Worm (Caenorhabditis elegans) whole organism, young adult: ENCODE data around the gene R52.5.

Experiments used
- C06A6.2 ChIP-seq: fragments of 200-800 bp; sonication (Bioruptor generic); conservative IDR thresholded peaks from 2 replicates; pipeline ENCODE4 v1.3.6; 2022; ENCODE audit warnings: missing genetic modification characterization, missing compliant biosample characterization
- D2030.7 ChIP-seq: fragments of 200-800 bp; sonication (Bioruptor generic); IDR thresholded peaks from 2 replicates; pipeline ENCODE4 v1.3.6; 2022; ENCODE audit warnings: missing genetic modification reagents, missing genetic modification characterization, missing compliant biosample characterization
- F33H1.4 ChIP-seq: fragments of 200-800 bp; sonication (Bioruptor generic); IDR thresholded peaks from 2 replicates; pipeline ENCODE4 v1.3.6; 2022; ENCODE audit warnings: missing genetic modification reagents, missing genetic modification characterization, missing compliant biosample characterization
- F37B4.10 ChIP-seq: fragments of 200-800 bp; sonication (Bioruptor generic); IDR thresholded peaks from 2 replicates; pipeline ENCODE4 v1.3.6; 2022; ENCODE audit warnings: missing genetic modification characterization, missing compliant biosample characterization
- F57A8.1 ChIP-seq: fragments of 200-800 bp; sonication (Bioruptor generic); optimal IDR thresholded peaks from 2 replicates; lab custom pipeline; 2018; ENCODE audit warnings: mild to moderate bottlenecking, missing genetic modification characterization, moderate library complexity, missing compliant biosample characterization
- K11D2.4 ChIP-seq: fragments of 200-800 bp; sonication (Bioruptor generic); IDR thresholded peaks from 2 replicates; pipeline ENCODE4 v1.3.6; 2022; ENCODE audit warnings: missing genetic modification reagents, missing genetic modification characterization, missing compliant biosample characterization
- T07F8.4 ChIP-seq: sonication (generic microtip); optimal IDR thresholded peaks from 2 replicates; lab custom pipeline; 2016; ENCODE audit warnings: mild to moderate bottlenecking, missing genetic modification characterization, moderate library complexity, missing compliant biosample characterization
- Y53G8AR.9 ChIP-seq: fragments of 200-800 bp; sonication (Bioruptor generic); conservative IDR thresholded peaks from 2 replicates; pipeline ENCODE4 v1.3.6; 2022; ENCODE audit warnings: missing genetic modification reagents, missing genetic modification characterization, missing compliant biosample characterization
- attf-5 ChIP-seq: fragments of 200-800 bp; sonication (Bioruptor generic); optimal IDR thresholded peaks from 2 replicates; lab custom pipeline; 2018; ENCODE audit warnings: mild to moderate bottlenecking, missing genetic modification characterization, missing compliant biosample characterization
- bed-2 ChIP-seq: fragments of 200-800 bp; sonication (Bioruptor generic); IDR thresholded peaks from 2 replicates; pipeline ENCODE4 v1.3.6; 2022; ENCODE audit warnings: missing genetic modification reagents, missing genetic modification characterization, missing compliant biosample characterization
- chd-7 ChIP-seq: sonication (generic microtip); optimal IDR thresholded peaks from 2 replicates; lab custom pipeline; 2016; ENCODE audit warnings: mild to moderate bottlenecking, missing genetic modification characterization, moderate library complexity, missing compliant biosample characterization
- die-1 ChIP-seq: sonication (generic microtip); optimal IDR thresholded peaks from 2 replicates; lab custom pipeline; 2016; ENCODE audit warnings: missing genotype, mild to moderate bottlenecking, missing genetic modification characterization, missing compliant biosample characterization
- egl-44 ChIP-seq: fragments of 200-800 bp; sonication (Bioruptor generic); IDR thresholded peaks from 2 replicates; pipeline ENCODE4 v1.3.6; 2022; ENCODE audit warnings: missing genetic modification reagents, missing genetic modification characterization, missing compliant biosample characterization
- ets-4 ChIP-seq: fragments of 200-800 bp; sonication (Bioruptor generic); optimal IDR thresholded peaks from 2 replicates; lab custom pipeline; 2018; ENCODE audit warnings: mild to moderate bottlenecking, missing genetic modification characterization, missing compliant biosample characterization
- hlh-12 ChIP-seq: sonication (generic microtip); optimal IDR thresholded peaks from 2 replicates; lab custom pipeline; 2016; ENCODE audit warnings: missing genetic modification characterization, missing compliant biosample characterization
- hlh-26 ChIP-seq: fragments of 200-800 bp; sonication (Bioruptor generic); conservative IDR thresholded peaks from 2 replicates; pipeline ENCODE4 v1.3.6; 2022; ENCODE audit warnings: missing genetic modification reagents, missing genetic modification characterization, missing compliant biosample characterization
- lin-54 ChIP-seq: fragments of 200-800 bp; sonication (Bioruptor generic); optimal IDR thresholded peaks from 2 replicates; lab custom pipeline; 2018; ENCODE audit warnings: mild to moderate bottlenecking, missing genetic modification characterization, missing compliant biosample characterization
- lsy-27 ChIP-seq: sonication (generic microtip); optimal IDR thresholded peaks from 2 replicates; lab custom pipeline; 2017; ENCODE audit warnings: missing genetic modification characterization, mild to moderate bottlenecking, missing compliant biosample characterization, antibody characterized with exemption, missing genotype, borderline replicate concordance; ENCODE audit not compliant: insufficient read depth
- madf-10 ChIP-seq: sonication (generic microtip); optimal IDR thresholded peaks from 2 replicates; lab custom pipeline; 2016; ENCODE audit warnings: mild to moderate bottlenecking, missing genetic modification characterization, missing compliant biosample characterization
- madf-3 ChIP-seq: fragments of 200-800 bp; sonication (Bioruptor generic); IDR thresholded peaks from 2 replicates; pipeline ENCODE4 v1.3.6; 2022; ENCODE audit warnings: missing genetic modification reagents, missing genetic modification characterization, missing compliant biosample characterization
- mel-28 ChIP-seq: sonication (generic microtip); optimal IDR thresholded peaks from 2 replicates; lab custom pipeline; 2016; ENCODE audit warnings: borderline replicate concordance, mild to moderate bottlenecking, missing genetic modification characterization, missing compliant biosample characterization
- mes-4 ChIP-seq: sonication (generic microtip); optimal IDR thresholded peaks from 2 replicates; lab custom pipeline; 2016; ENCODE audit warnings: missing genotype, missing genetic modification characterization, missing compliant biosample characterization
- mxl-1 ChIP-seq: sonication (generic microtip); optimal IDR thresholded peaks from 2 replicates; lab custom pipeline; 2016; ENCODE audit warnings: missing genetic modification characterization, missing compliant biosample characterization
- nfya-1 ChIP-seq: sonication (generic microtip); optimal IDR thresholded peaks from 2 replicates; lab custom pipeline; 2017; ENCODE audit warnings: antibody characterized with exemption, missing compliant biosample characterization, missing genetic modification characterization, borderline replicate concordance; ENCODE audit not compliant: insufficient read depth
- repo-1 ChIP-seq: sonication (generic microtip); optimal IDR thresholded peaks from 2 replicates; lab custom pipeline; 2017; ENCODE audit warnings: mild to moderate bottlenecking, missing genetic modification characterization, missing compliant biosample characterization
- snpc-1.1 ChIP-seq: sonication (generic microtip); optimal IDR thresholded peaks from 2 replicates; lab custom pipeline; 2017; ENCODE audit warnings: missing genetic modification characterization, mild to moderate bottlenecking, missing compliant biosample characterization, antibody characterized with exemption, moderate library complexity, missing genotype, missing genetic modification reagents; ENCODE audit not compliant: insufficient read depth
- snpc-1.3 ChIP-seq: sonication (generic microtip); optimal IDR thresholded peaks from 2 replicates; lab custom pipeline; 2017; ENCODE audit warnings: missing genetic modification characterization, mild to moderate bottlenecking, missing compliant biosample characterization, antibody characterized with exemption, moderate library complexity, missing genotype, missing genetic modification reagents; ENCODE audit not compliant: insufficient read depth
- snpc-3.4 ChIP-seq: sonication (generic microtip); optimal IDR thresholded peaks from 2 replicates; lab custom pipeline; 2017; ENCODE audit warnings: missing genetic modification characterization, mild to moderate bottlenecking, missing compliant biosample characterization, antibody characterized with exemption, moderate library complexity, missing genotype, missing genetic modification reagents
- snpc-4 ChIP-seq, 5 experiments: fragments of 150-350 bp in 1 of 5; sonication (generic microtip) in 4 of 5; optimal IDR thresholded peaks; 2 replicates each; lab custom pipeline; 2014 to 2018; ENCODE audit warnings: missing genetic modification characterization in 5 of 5, missing biosample characterization in 3 of 5, antibody characterized with exemption in 2 of 5, mild to moderate bottlenecking in 2 of 5, missing compliant biosample characterization in 2 of 5, missing genotype in 2 of 5, moderate library complexity in 2 of 5, missing genetic modification reagents in 1 of 5
- unc-130 ChIP-seq: sonication (generic microtip); optimal IDR thresholded peaks from 2 replicates; lab custom pipeline; 2016; ENCODE audit warnings: missing genetic modification reagents, missing genetic modification characterization, missing compliant biosample characterization
- zfh-2 ChIP-seq: fragments of 200-800 bp; sonication (Bioruptor generic); conservative IDR thresholded peaks from 2 replicates; pipeline ENCODE4 v1.3.6; 2022; ENCODE audit warnings: missing genetic modification reagents, missing genetic modification characterization, missing compliant biosample characterization
- zim-3 ChIP-seq: sonication (generic microtip); optimal IDR thresholded peaks from 2 replicates; lab custom pipeline; 2017; ENCODE audit warnings: mild to moderate bottlenecking, missing genetic modification characterization, moderate library complexity, missing compliant biosample characterization
- ztf-25 ChIP-seq: fragments of 200-800 bp; sonication (Bioruptor generic); IDR thresholded peaks from 2 replicates; pipeline ENCODE4 v1.3.6; 2022; ENCODE audit warnings: missing genetic modification reagents, missing genetic modification characterization, missing compliant biosample characterization

The R52.5 gene

DNA sequence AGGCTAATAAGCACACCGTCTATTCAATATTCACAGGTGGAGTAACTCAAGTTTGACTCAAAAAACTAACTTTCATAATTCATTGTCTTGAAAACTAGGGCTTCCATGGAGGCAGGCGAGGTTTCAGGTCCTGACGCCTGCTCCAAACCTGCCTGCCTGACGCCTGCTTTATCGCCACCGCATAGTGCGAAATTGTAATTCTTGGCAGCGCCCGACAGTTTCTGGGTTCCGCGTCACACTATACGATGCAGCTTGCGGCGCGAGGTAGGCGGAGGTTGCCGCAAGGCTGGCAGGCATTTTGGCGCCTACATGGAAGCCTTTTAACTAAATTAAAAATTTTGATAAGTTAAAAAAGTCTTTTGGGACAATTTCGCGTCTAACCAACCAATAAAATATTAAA is 22.6 kb downstream of the R52.5 start:
- TF ChIP-seq F37B4.10 (GFP tag; lab: Robert Waterston, UW) (0 out of 2 replicates have a peak, but pooled peaks have one; percentile 65), snpc-1.1 (tag; lab: Kevin White, UChicago) (peak; percentile 14), zfh-2 (GFP tag; lab: Robert Waterston, UW) (peak; percentile 66), ztf-25 (no peak)

- TF ChIP-seq snpc-1.3 (tag; lab: Kevin White, UChicago) (no peak), F33H1.4 (GFP tag; lab: Robert Waterston, UW) (no peak), hlh-12 (tag; lab: Kevin White, UChicago) (no peak), nfya-1 (tag; lab: Kevin White, UChicago) (no peak), F57A8.1 (GFP tag; lab: Kevin White, UChicago) (no peak), hlh-26 (GFP tag; lab: Robert Waterston, UW) (no peak), repo-1 (tag; lab: Kevin White, UChicago) (no peak)
- TF ChIP-seq, all 124 proteins: peak for 0
These were observed 26.1 kb downstream of the R52.5 start, which contains the start of the genes T16A1.5 and fbxc-49 for ce11 chrII:2083726-2084179. TSS of gene T16A1.5 (minus strand) at chrII:2083826. TSS of gene fbxc-49 (plus strand) at chrII:2084129.

- TF ChIP-seq lin-54 (GFP tag; lab: Kevin White, UChicago) (no peak), egl-44 (GFP tag; lab: Robert Waterston, UW) (no peak), zim-3 (tag; lab: Kevin White, UChicago) (no peak), K11D2.4 (GFP tag; lab: Robert Waterston, UW) (no peak), unc-130 (GFP tag; lab: Kevin White, UChicago) (no peak), ztf-25 (no peak), F37B4.10 (GFP tag; lab: Robert Waterston, UW) (no peak), attf-5 (GFP tag; lab: Kevin White, UChicago) (no peak)
These were observed 28.6 kb downstream of the R52.5 start, which contains the start of gene T16A1.4 for ce11 chrII:2081257-2081656. TSS of gene T16A1.4 (plus strand) at chrII:2081557.

DNA sequence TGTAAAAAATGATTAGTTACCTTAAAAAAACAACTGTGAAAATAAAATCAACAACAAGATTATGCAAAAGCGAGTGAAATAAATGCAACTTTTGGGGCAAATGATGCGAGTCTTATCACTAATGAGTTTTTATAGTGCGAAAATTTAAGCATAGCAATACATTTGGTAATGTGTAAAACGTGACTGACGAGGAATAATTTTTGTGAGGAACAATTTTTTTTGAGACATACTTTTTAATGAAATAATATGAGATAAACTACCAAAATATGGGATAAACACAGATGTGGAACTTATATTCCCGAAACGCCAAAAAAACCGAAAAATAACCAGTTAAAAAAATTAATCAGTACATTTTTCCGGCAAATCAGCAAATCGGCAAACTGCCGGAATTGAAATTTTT is 29.4 kb downstream of the R52.5 start, which contains the start of gene F07E5.9:
TSS of gene F07E5.9 (minus strand) at position 101 of the 400 bp plus-strand sequence.
- TF ChIP-seq hlh-12 (tag; lab: Kevin White, UChicago) (no peak), snpc-4 (GFP tag; optimal IDR thresholded peaks at IDR 0.05; lab: Kevin White, UChicago) (no peak), snpc-4 (tag; optimal IDR thresholded peaks at IDR 0.05; lab: Kevin White, UChicago) (no peak), lsy-27 (no peak), egl-44 (GFP tag; lab: Robert Waterston, UW) (no peak), C06A6.2 (GFP tag; lab: Robert Waterston, UW) (no peak), Y53G8AR.9 (GFP tag; lab: Robert Waterston, UW) (no peak), lin-54 (GFP tag; lab: Kevin White, UChicago) (no peak), madf-10 (tag; lab: Kevin White, UChicago) (no peak), bed-2 (GFP tag; lab: Robert Waterston, UW) (no peak), T07F8.4 (tag; lab: Kevin White, UChicago) (no peak), snpc-3.4 (no peak), D2030.7 (GFP tag; lab: Robert Waterston, UW) (no peak), mes-4 (tag; lab: Kevin White, UChicago) (no peak), chd-7 (tag; lab: Kevin White, UChicago) (no peak), mel-28 (no peak), mxl-1 (tag; lab: Kevin White, UChicago) (no peak), madf-3 (GFP tag; lab: Robert Waterston, UW) (no peak), ets-4 (GFP tag; lab: Kevin White, UChicago) (no peak), die-1 (no peak)
